Fruit fly (Drosophila melanogaster) whole organism, embryonic: ENCODE results near the gene Rbcn-3B.

Experiments
- Blimp-1 ChIP-seq: fragments of 200-800 bp; sonication (Bioruptor generic); optimal IDR thresholded peaks from 3 replicates; lab custom pipeline; 2018; ENCODE audit warnings: missing biosample characterization, missing genetic modification characterization, mild to moderate bottlenecking, moderate library complexity, missing genetic modification reagents
- CG11560 ChIP-seq: fragments of 200-800 bp; sonication (Bioruptor generic); IDR thresholded peaks from 3 replicates; pipeline ENCODE4 v1.3.6; 2022; ENCODE audit warnings: missing biosample characterization, missing genetic modification characterization
- CG12942 ChIP-seq: fragments of 200-800 bp; sonication (Bioruptor generic); optimal IDR thresholded peaks from 3 replicates; lab custom pipeline; 2016; ENCODE audit warnings: missing biosample characterization, missing genetic modification characterization
- CG13296 ChIP-seq: fragments of 200-800 bp; sonication (Bioruptor generic); optimal IDR thresholded peaks from 3 replicates; lab custom pipeline; 2018; ENCODE audit warnings: missing biosample characterization, mild to moderate bottlenecking, missing genetic modification characterization
- CG13775 ChIP-seq: fragments of 200-800 bp; sonication (Bioruptor generic); optimal IDR thresholded peaks from 3 replicates; lab custom pipeline; 2017; ENCODE audit warnings: missing biosample characterization, mild to moderate bottlenecking, missing genetic modification characterization
- CG14014 ChIP-seq: fragments of 200-800 bp; sonication (Bioruptor generic); IDR thresholded peaks from 2 replicates; pipeline ENCODE4 v1.3.6; 2022; ENCODE audit warnings: missing biosample characterization, missing genetic modification characterization
- CG14667 ChIP-seq: fragments of 200-800 bp; sonication (Bioruptor generic); IDR thresholded peaks from 2 replicates; pipeline ENCODE4 v1.3.6; 2022; ENCODE audit warnings: missing biosample characterization, missing genetic modification characterization
- CG14860 ChIP-seq: fragments of 200-800 bp; sonication (Bioruptor generic); IDR thresholded peaks from 3 replicates; pipeline ENCODE4 v1.3.6; 2022; ENCODE audit warnings: missing biosample characterization, missing genetic modification characterization; ENCODE audit not compliant: partially characterized antibody
- CG2199 ChIP-seq: fragments of 200-800 bp; sonication (Bioruptor generic); IDR thresholded peaks from 3 replicates; pipeline ENCODE4 v1.3.6; 2022; ENCODE audit warnings: missing biosample characterization, missing genetic modification characterization
- CG2202 ChIP-seq: fragments of 200-800 bp; sonication (Bioruptor generic); optimal IDR thresholded peaks from 2 replicates; lab custom pipeline; 2018; ENCODE audit warnings: missing biosample characterization, mild to moderate bottlenecking, missing genetic modification characterization
- CG30431 ChIP-seq: fragments of 200-800 bp; sonication (Bioruptor generic); optimal IDR thresholded peaks from 2 replicates; lab custom pipeline; 2017; ENCODE audit warnings: missing biosample characterization, missing genetic modification characterization
- CG31441 ChIP-seq: fragments of 200-800 bp; sonication (Bioruptor generic); IDR thresholded peaks from 2 replicates; pipeline ENCODE4 v1.3.6; 2022; ENCODE audit warnings: missing biosample characterization, missing genetic modification characterization
- CG3407 ChIP-seq: fragments of 200-800 bp; sonication (Bioruptor generic); optimal IDR thresholded peaks from 2 replicates; lab custom pipeline; 2018; ENCODE audit warnings: missing biosample characterization, mild to moderate bottlenecking, missing genetic modification characterization
- CG6813 ChIP-seq: fragments of 200-800 bp; sonication (Bioruptor generic); optimal IDR thresholded peaks from 2 replicates; lab custom pipeline; 2017; ENCODE audit warnings: missing biosample characterization, missing genetic modification characterization, mild to moderate bottlenecking, moderate library complexity, missing genetic modification reagents
- CG7372 ChIP-seq: fragments of 200-800 bp; sonication (Bioruptor generic); IDR thresholded peaks from 2 replicates; pipeline ENCODE4 v1.3.6; 2022; ENCODE audit warnings: missing biosample characterization, missing genetic modification characterization
- CG7786 ChIP-seq: fragments of 200-800 bp; sonication (Bioruptor generic); optimal IDR thresholded peaks from 2 replicates; lab custom pipeline; 2016; ENCODE audit warnings: missing biosample characterization, missing genetic modification characterization
- CG7987 ChIP-seq: fragments of 200-800 bp; sonication (Bioruptor generic); optimal IDR thresholded peaks from 2 replicates; lab custom pipeline; 2018; ENCODE audit warnings: missing biosample characterization, mild to moderate bottlenecking, missing genetic modification characterization, moderate library complexity
- CkIIα-i1 ChIP-seq: fragments of 200-800 bp; sonication (Bioruptor generic); IDR thresholded peaks from 2 replicates; pipeline ENCODE4 v1.3.6; 2022; ENCODE audit warnings: missing biosample characterization, missing genetic modification characterization
- E2f1 ChIP-seq: fragments of 200-800 bp; sonication (Bioruptor generic); IDR thresholded peaks from 2 replicates; pipeline ENCODE4 v1.3.6; 2022; ENCODE audit warnings: missing biosample characterization, missing genetic modification characterization
- Eip74EF ChIP-seq, 2 experiments: fragments of 200-800 bp in 1 of 2; fragments of >200 bp in 1 of 2; sonication (Bioruptor generic) in 1 of 2; optimal IDR thresholded peaks; 2 replicates each; lab custom pipeline; 2017 to 2019; ENCODE audit warnings: missing biosample characterization in 2 of 2, missing genetic modification characterization in 2 of 2, mild to moderate bottlenecking in 1 of 2, moderate library complexity in 1 of 2
- HLH54F ChIP-seq: fragments of 200-800 bp; sonication (Bioruptor generic); optimal IDR thresholded peaks from 3 replicates; lab custom pipeline; 2016; ENCODE audit warnings: missing biosample characterization, missing genetic modification characterization
- Hr39 ChIP-seq: fragments of >200 bp; optimal IDR thresholded peaks from 2 replicates; lab custom pipeline; 2017
- Hsf ChIP-seq: fragments of 200-800 bp; sonication (Bioruptor generic); optimal IDR thresholded peaks from 3 replicates; lab custom pipeline; 2016; ENCODE audit warnings: missing biosample characterization, missing genetic modification characterization
- Lpt ChIP-seq: fragments of >200 bp; optimal IDR thresholded peaks from 2 replicates; lab custom pipeline; 2018; ENCODE audit warnings: missing biosample characterization, missing genetic modification characterization
- Mad ChIP-seq: fragments of 200-800 bp; sonication (Bioruptor generic); optimal IDR thresholded peaks from 2 replicates; lab custom pipeline; 2016; ENCODE audit warnings: missing biosample characterization, missing genetic modification characterization
- Max ChIP-seq: fragments of 200-800 bp; sonication (Bioruptor generic); optimal IDR thresholded peaks from 2 replicates; lab custom pipeline; 2016; ENCODE audit warnings: missing biosample characterization, mild to moderate bottlenecking, missing genetic modification characterization
- NK7.1 ChIP-seq: fragments of 200-800 bp; sonication (Bioruptor generic); optimal IDR thresholded peaks from 3 replicates; lab custom pipeline; 2016; ENCODE audit warnings: missing biosample characterization, missing genetic modification characterization
- Ravus ChIP-seq: fragments of 200-800 bp; sonication (Bioruptor generic); IDR thresholded peaks from 2 replicates; pipeline ENCODE4 v1.3.6; 2022; ENCODE audit warnings: missing biosample characterization, missing genetic modification characterization
- Spps ChIP-seq: fragments of 200-800 bp; sonication (Bioruptor generic); optimal IDR thresholded peaks from 2 replicates; lab custom pipeline; 2018; ENCODE audit warnings: missing biosample characterization, mild to moderate bottlenecking, missing genetic modification characterization
- al ChIP-seq: fragments of 200-800 bp; sonication (Bioruptor generic); IDR thresholded peaks from 2 replicates; pipeline ENCODE4 v1.3.6; 2022; ENCODE audit warnings: missing biosample characterization, missing genetic modification characterization
- az2 ChIP-seq: fragments of 200-800 bp; sonication (Bioruptor generic); optimal IDR thresholded peaks from 3 replicates; lab custom pipeline; 2016; ENCODE audit warnings: missing biosample characterization, missing genetic modification characterization
- bab2 ChIP-seq: fragments of 200-800 bp; sonication (Bioruptor generic); optimal IDR thresholded peaks from 2 replicates; lab custom pipeline; 2016; ENCODE audit warnings: missing biosample characterization, missing genetic modification characterization
- danr ChIP-seq: fragments of 200-800 bp; sonication (Bioruptor generic); IDR thresholded peaks from 2 replicates; pipeline ENCODE4 v1.3.6; 2022; ENCODE audit warnings: missing biosample characterization, missing genetic modification characterization
- dysf ChIP-seq: fragments of 200-800 bp; sonication (Bioruptor generic); IDR thresholded peaks from 3 replicates; pipeline ENCODE4 v1.3.6; 2022; ENCODE audit warnings: missing biosample characterization, missing genetic modification characterization
- ems ChIP-seq: fragments of 200-800 bp; sonication (Bioruptor generic); optimal IDR thresholded peaks from 3 replicates; lab custom pipeline; 2016; ENCODE audit warnings: missing biosample characterization, missing genetic modification characterization
- gcm2 ChIP-seq: fragments of 200-800 bp; sonication (Bioruptor generic); optimal IDR thresholded peaks from 2 replicates; lab custom pipeline; 2016; ENCODE audit warnings: missing biosample characterization, missing genetic modification characterization
- gsb ChIP-seq: fragments of 200-800 bp; sonication (Bioruptor generic); IDR thresholded peaks from 2 replicates; pipeline ENCODE4 v1.3.6; 2022; ENCODE audit warnings: missing biosample characterization, missing genetic modification characterization
- hbn ChIP-seq: fragments of 200-800 bp; sonication (Bioruptor generic); IDR thresholded peaks from 2 replicates; pipeline ENCODE4 v1.3.6; 2022; ENCODE audit warnings: missing biosample characterization, missing genetic modification characterization; ENCODE audit not compliant: partially characterized antibody
- inv ChIP-seq: fragments of 200-800 bp; sonication (Bioruptor generic); IDR thresholded peaks from 2 replicates; pipeline ENCODE4 v1.3.6; 2022; ENCODE audit warnings: missing biosample characterization, missing genetic modification characterization; ENCODE audit not compliant: partially characterized antibody
- nmo ChIP-seq: fragments of 200-800 bp; sonication (Bioruptor generic); optimal IDR thresholded peaks from 2 replicates; lab custom pipeline; 2018; ENCODE audit warnings: missing biosample characterization, mild to moderate bottlenecking, missing genetic modification characterization, moderate library complexity
- onecut ChIP-seq: fragments of 200-800 bp; sonication (Bioruptor generic); IDR thresholded peaks from 2 replicates; pipeline ENCODE4 v1.3.6; 2022; ENCODE audit warnings: missing biosample characterization, missing genetic modification characterization
- org-1 ChIP-seq: fragments of 200-800 bp; sonication (Bioruptor generic); optimal IDR thresholded peaks from 2 replicates; lab custom pipeline; 2017; ENCODE audit warnings: missing biosample characterization, missing genetic modification characterization
- pfk ChIP-seq: fragments of 200-800 bp; sonication (Bioruptor generic); optimal IDR thresholded peaks from 2 replicates; lab custom pipeline; 2018; ENCODE audit warnings: missing biosample characterization, mild to moderate bottlenecking, missing genetic modification characterization, moderate library complexity
- pum ChIP-seq: fragments of 200-800 bp; sonication (Bioruptor generic); optimal IDR thresholded peaks from 2 replicates; lab custom pipeline; 2016; ENCODE audit warnings: missing biosample characterization, missing genetic modification characterization
- rib ChIP-seq: fragments of 200-800 bp; sonication (Bioruptor generic); IDR thresholded peaks from 2 replicates; pipeline ENCODE4 v1.3.6; 2022; ENCODE audit warnings: missing biosample characterization, missing genetic modification characterization
- sens-2 ChIP-seq: fragments of 200-800 bp; sonication (Bioruptor generic); IDR thresholded peaks from 2 replicates; pipeline ENCODE4 v1.3.6; 2022; ENCODE audit warnings: missing biosample characterization, missing genetic modification characterization
- stwl ChIP-seq: fragments of 200-800 bp; sonication (Bioruptor generic); optimal IDR thresholded peaks from 3 replicates; lab custom pipeline; 2018; ENCODE audit warnings: missing biosample characterization, mild to moderate bottlenecking, missing genetic modification characterization, moderate library complexity
- vvl ChIP-seq: fragments of 200-800 bp; sonication (Bioruptor generic); IDR thresholded peaks from 2 replicates; pipeline ENCODE4 v1.3.6; 2022; ENCODE audit warnings: missing biosample characterization, missing genetic modification characterization
- zfh1 ChIP-seq: fragments of 200-800 bp; sonication (Bioruptor generic); IDR thresholded peaks from 3 replicates; pipeline ENCODE4 v1.3.6; 2022; ENCODE audit warnings: missing biosample characterization, missing genetic modification characterization

Rbcn-3B gene

dm6 chrX:1943337-1944244, 34.9 kb downstream of the Rbcn-3B start (continued):
- TF ChIP-seq danr (GFP tag; lab: Robert Waterston, UW) = 0 out of 2 replicates have a peak, but pooled peaks have one; percentile 29
- TF ChIP-seq org-1 (GFP tag; lab: Kevin White, UChicago) = peak; percentile 72
- TF ChIP-seq CG7987 (GFP tag; lab: Kevin White, UChicago) = no peak
- peak; percentile 59 for TF ChIP-seq CG6813 (GFP tag; lab: Kevin White, UChicago)
- peak; percentile 67 for TF ChIP-seq bab2 (GFP tag; lab: Kevin White, UChicago)
- peak; percentile 60 for TF ChIP-seq az2 (GFP tag; lab: Kevin White, UChicago)
- TF ChIP-seq inv (GFP tag; lab: Robert Waterston, UW) = no peak
- peak; percentile 74 for TF ChIP-seq Blimp-1 (GFP tag; lab: Kevin White, UChicago)
- no peak for TF ChIP-seq gcm2
- TF ChIP-seq Max (GFP tag; lab: Kevin White, UChicago) = peak; percentile 43
- TF ChIP-seq pum (GFP tag; lab: Kevin White, UChicago) = peak; percentile 60
- no peak for TF ChIP-seq Ravus (GFP tag; lab: Robert Waterston, UW)
- peak; percentile 37 for TF ChIP-seq CG7372
- TF ChIP-seq gsb = no peak
- peak; percentile 53 for TF ChIP-seq NK7.1 (GFP tag; lab: Kevin White, UChicago)
- peak; percentile 45; the same call in 1 of the 2 replicates for TF ChIP-seq vvl (GFP tag; lab: Robert Waterston, UW)
- no peak for TF ChIP-seq CkIIα-i1 (GFP tag; lab: Robert Waterston, UW)
- TF ChIP-seq CG31441 = peak; percentile 61
- TF ChIP-seq dysf (GFP tag; lab: Robert Waterston, UW) = peak; percentile 61; the same call in 2 of the 3 replicates
- TF ChIP-seq CG30431 (GFP tag; lab: Kevin White, UChicago) = peak; percentile 68
- peak; percentile 41 for TF ChIP-seq CG12942
- peak; percentile 64 for TF ChIP-seq CG7786
- no peak for TF ChIP-seq Lpt (GFP tag; lab: Kevin White, UChicago)
- TF ChIP-seq al = peak; percentile 37; the same call in 1 of the 2 replicates
- peak; percentile 59 for TF ChIP-seq ems (GFP tag; lab: Kevin White, UChicago)
- peak in 1 of 2 experiments; percentile 82 for TF ChIP-seq Eip74EF (GFP tag; optimal IDR thresholded peaks at IDR 0.05; lab: Kevin White, UChicago)
- TF ChIP-seq CG13775 (GFP tag; lab: Kevin White, UChicago) = peak; percentile 50
- no peak for TF ChIP-seq Hr39 (lab: Kevin White, UChicago)
- peak; percentile 46; the same call in 1 of the 3 replicates for TF ChIP-seq zfh1 (GFP tag; lab: Robert Waterston, UW)
- no peak for TF ChIP-seq rib
- peak; percentile 36 for TF ChIP-seq Mad (GFP tag; lab: Kevin White, UChicago)
- TF ChIP-seq Spps (tag; lab: Kevin White, UChicago) = peak; percentile 63
- TF ChIP-seq E2f1 (GFP tag; lab: Robert Waterston, UW) = peak; percentile 39; the same call in 1 of the 2 replicates
- TF ChIP-seq hbn (GFP tag; lab: Robert Waterston, UW) = no peak
- TF ChIP-seq CG11560 = no peak
- peak; percentile 47 for TF ChIP-seq CG13296
- peak; percentile 59 for TF ChIP-seq CG2202
- peak; percentile 67 for TF ChIP-seq HLH54F (GFP tag; lab: Kevin White, UChicago)
- TF ChIP-seq nmo (GFP tag; lab: Kevin White, UChicago) = peak; percentile 90
- peak; percentile 63 for TF ChIP-seq Hsf (GFP tag; lab: Kevin White, UChicago)
- no peak for TF ChIP-seq CG14860 (GFP tag; lab: Robert Waterston, UW)
- no peak for TF ChIP-seq stwl (tag; lab: Kevin White, UChicago)
- TF ChIP-seq CG3407 (GFP tag; lab: Kevin White, UChicago) = peak; percentile 44
- TF ChIP-seq pfk (GFP tag; lab: Kevin White, UChicago) = peak; percentile 15
- no peak; the same call in 1 of the 2 replicates for TF ChIP-seq CG14014
- TF ChIP-seq CG14667 (GFP tag; lab: Robert Waterston, UW) = peak; percentile 37; the same call in 1 of the 2 replicates
- TF ChIP-seq CG2199 (GFP tag; lab: Robert Waterston, UW) = no peak
- TF ChIP-seq onecut (GFP tag; lab: Robert Waterston, UW) = peak; percentile 15
- no peak for TF ChIP-seq sens-2 (GFP tag; lab: Robert Waterston, UW)
